Fruit fly (Drosophila melanogaster): Measurements from ENCODE around the gene CG32536.

dm6 chrX:19322945-19323834 is 46.5 kb upstream of the CG32536 start:
- TF ChIP-seq Pif1B (GFP tag; optimal IDR thresholded peaks at IDR 0.05) (no peak), Snoo (tag; optimal IDR thresholded peaks at IDR 0.05) (no peak), CG8159 (tag; optimal IDR thresholded peaks at IDR 0.05) (no peak), Ets98B (GFP tag; IDR thresholded peaks at IDR 0.05) (no peak), CG8301 (tag; optimal IDR thresholded peaks at IDR 0.05) (no peak), CG13204 (GFP tag; optimal IDR thresholded peaks at IDR 0.05) (no peak), EcR (GFP tag; optimal IDR thresholded peaks at IDR 0.05) (no peak)
